Fruit fly (Drosophila melanogaster) S2 (cell line): ENCODE data around the gene CycT.

Source experiments
- CG8478 ChIP-seq: fragments of >200 bp; optimal IDR thresholded peaks from 2 replicates; lab custom pipeline; 2018
- CTCF ChIP-seq, 2 experiments: fragments of >200 bp; optimal IDR thresholded peaks; 2 replicates each; lab custom pipeline; 2018

dm6 chr3L:17576886-17577271 lies 19.3 kb upstream of the CycT start:
- no peak for TF ChIP-seq CG8478 (lab: Kevin White, UChicago)
- TF ChIP-seq CTCF (optimal IDR thresholded peaks at IDR 0.05; lab: Kevin White, UChicago), result no peak
